Fruit fly (Drosophila melanogaster) whole organism, embryonic: ENCODE results near the gene CG7164.

Experiments used
- ATbp ChIP-seq: fragments of 200-800 bp; sonication (Bioruptor generic); optimal IDR thresholded peaks from 2 replicates; lab custom pipeline; 2017; ENCODE audit warnings: missing biosample characterization, mild to moderate bottlenecking, missing genetic modification characterization, missing genetic modification reagents
- Adf1 ChIP-seq: fragments of 200-800 bp; sonication (Bioruptor generic); IDR thresholded peaks from 2 replicates; pipeline ENCODE4 v1.3.6; 2022; ENCODE audit warnings: missing biosample characterization, missing genetic modification characterization
- Aef1 ChIP-seq: fragments of 200-800 bp; sonication (Bioruptor generic); IDR thresholded peaks from 3 replicates; pipeline ENCODE4 v1.3.6; 2022; ENCODE audit warnings: missing biosample characterization, missing genetic modification characterization
- CG10209 ChIP-seq: fragments of 200-800 bp; sonication (Bioruptor generic); optimal IDR thresholded peaks from 3 replicates; lab custom pipeline; 2017; ENCODE audit warnings: missing biosample characterization, mild to moderate bottlenecking, missing genetic modification characterization, missing genetic modification reagents
- CG11560 ChIP-seq: fragments of 200-800 bp; sonication (Bioruptor generic); IDR thresholded peaks from 3 replicates; pipeline ENCODE4 v1.3.6; 2022; ENCODE audit warnings: missing biosample characterization, missing genetic modification characterization
- CG12299 ChIP-seq: fragments of 200-800 bp; sonication (Bioruptor generic); optimal IDR thresholded peaks from 2 replicates; lab custom pipeline; 2018; ENCODE audit warnings: missing biosample characterization, mild to moderate bottlenecking, missing genetic modification characterization
- CG1233 ChIP-seq: fragments of 200-800 bp; sonication (Bioruptor generic); optimal IDR thresholded peaks from 4 replicates; lab custom pipeline; 2018; ENCODE audit warnings: missing biosample characterization, mild to moderate bottlenecking, missing genetic modification characterization
- CG13775 ChIP-seq: fragments of 200-800 bp; sonication (Bioruptor generic); optimal IDR thresholded peaks from 3 replicates; lab custom pipeline; 2017; ENCODE audit warnings: missing biosample characterization, mild to moderate bottlenecking, missing genetic modification characterization
- CG1603 ChIP-seq: fragments of 200-800 bp; sonication (Bioruptor generic); optimal IDR thresholded peaks from 2 replicates; lab custom pipeline; 2019; ENCODE audit warnings: missing biosample characterization, mild to moderate bottlenecking, missing genetic modification characterization, moderate library complexity
- CG17359 ChIP-seq: fragments of 200-800 bp; sonication (Bioruptor generic); optimal IDR thresholded peaks from 3 replicates; lab custom pipeline; 2018; ENCODE audit warnings: missing biosample characterization, mild to moderate bottlenecking, missing genetic modification characterization, moderate library complexity
- CG17361 ChIP-seq: fragments of 200-800 bp; sonication (Bioruptor generic); IDR thresholded peaks from 3 replicates; pipeline ENCODE4 v1.3.6; 2022; ENCODE audit warnings: missing biosample characterization, missing genetic modification characterization
- CG2678 ChIP-seq: fragments of 200-800 bp; sonication (Bioruptor generic); optimal IDR thresholded peaks from 3 replicates; lab custom pipeline; 2019; ENCODE audit warnings: missing biosample characterization, mild to moderate bottlenecking, missing genetic modification characterization, moderate library complexity
- CG4282 ChIP-seq: fragments of 200-800 bp; sonication (Bioruptor generic); optimal IDR thresholded peaks from 2 replicates; lab custom pipeline; 2016; ENCODE audit warnings: missing biosample characterization, missing genetic modification characterization
- Dp ChIP-seq: fragments of 200-800 bp; sonication (Bioruptor generic); optimal IDR thresholded peaks from 2 replicates; lab custom pipeline; 2018; ENCODE audit warnings: missing biosample characterization, mild to moderate bottlenecking, missing genetic modification characterization, moderate library complexity
- Gug ChIP-seq: fragments of 200-800 bp; sonication (Bioruptor generic); IDR thresholded peaks from 4 replicates; pipeline ENCODE4 v1.3.6; 2022; ENCODE audit warnings: missing biosample characterization, missing genetic modification characterization
- Lhr ChIP-seq: fragments of 200-800 bp; sonication (Bioruptor generic); optimal IDR thresholded peaks from 3 replicates; lab custom pipeline; 2017; ENCODE audit warnings: mild to moderate bottlenecking, missing biosample characterization, missing genetic modification reagents, missing genetic modification characterization
- Meics ChIP-seq: fragments of 200-800 bp; sonication (Bioruptor generic); optimal IDR thresholded peaks from 2 replicates; lab custom pipeline; 2017; ENCODE audit warnings: missing biosample characterization, mild to moderate bottlenecking, missing genetic modification characterization
- Myb ChIP-seq: fragments of 200-800 bp; sonication (Bioruptor generic); optimal IDR thresholded peaks from 2 replicates; lab custom pipeline; 2016; ENCODE audit warnings: missing biosample characterization, missing genetic modification characterization
- Oaz ChIP-seq: fragments of 200-800 bp; sonication (Bioruptor generic); IDR thresholded peaks from 2 replicates; pipeline ENCODE4 v1.3.6; 2022; ENCODE audit warnings: missing biosample characterization, missing genetic modification characterization
- Sox102F ChIP-seq: fragments of 200-800 bp; sonication (Bioruptor generic); optimal IDR thresholded peaks from 2 replicates; lab custom pipeline; 2018; ENCODE audit warnings: missing biosample characterization, mild to moderate bottlenecking, missing genetic modification characterization, moderate library complexity
- Taf1 ChIP-seq: fragments of 200-800 bp; sonication (Bioruptor generic); IDR thresholded peaks from 2 replicates; pipeline ENCODE4 v1.3.6; 2022; ENCODE audit warnings: missing biosample characterization, missing genetic modification characterization
- abd-A ChIP-seq: fragments of 200-800 bp; sonication (Bioruptor generic); optimal IDR thresholded peaks from 3 replicates; lab custom pipeline; 2019; ENCODE audit warnings: missing biosample characterization, mild to moderate bottlenecking, missing genetic modification characterization, moderate library complexity
- ac ChIP-seq: fragments of 200-800 bp; sonication (Bioruptor generic); optimal IDR thresholded peaks from 3 replicates; lab custom pipeline; 2017; ENCODE audit warnings: missing biosample characterization, mild to moderate bottlenecking, missing genetic modification characterization
- al ChIP-seq: fragments of 200-800 bp; sonication (Bioruptor generic); IDR thresholded peaks from 2 replicates; pipeline ENCODE4 v1.3.6; 2022; ENCODE audit warnings: missing biosample characterization, missing genetic modification characterization
- ase ChIP-seq: fragments of 200-800 bp; sonication (Bioruptor generic); IDR thresholded peaks from 3 replicates; pipeline ENCODE4 v1.3.6; 2022; ENCODE audit warnings: missing biosample characterization, missing genetic modification characterization
- ash1 ChIP-seq: fragments of 200-800 bp; sonication (Bioruptor generic); optimal IDR thresholded peaks from 2 replicates; lab custom pipeline; 2018; ENCODE audit warnings: missing biosample characterization, mild to moderate bottlenecking, missing genetic modification characterization
- bab2 ChIP-seq: fragments of 200-800 bp; sonication (Bioruptor generic); optimal IDR thresholded peaks from 2 replicates; lab custom pipeline; 2016; ENCODE audit warnings: missing biosample characterization, missing genetic modification characterization
- crol ChIP-seq: fragments of 200-800 bp; sonication (Bioruptor generic); IDR thresholded peaks from 2 replicates; pipeline ENCODE4 v1.3.6; 2022; ENCODE audit warnings: missing biosample characterization, missing genetic modification characterization
- crp ChIP-seq, 2 experiments: fragments of 200-800 bp; sonication (Bioruptor generic); optimal IDR thresholded peaks; 2 replicates in 1 of 2; 3 replicates in 1 of 2; lab custom pipeline; 2017; ENCODE audit warnings: missing biosample characterization in 2 of 2, missing genetic modification characterization in 2 of 2, mild to moderate bottlenecking in 1 of 2, moderate library complexity in 1 of 2
- da ChIP-seq: fragments of 200-800 bp; sonication (Bioruptor generic); optimal IDR thresholded peaks from 2 replicates; lab custom pipeline; 2016; ENCODE audit warnings: missing biosample characterization, missing genetic modification characterization
- dmrt99B ChIP-seq: fragments of 200-800 bp; sonication (Bioruptor generic); optimal IDR thresholded peaks from 2 replicates; lab custom pipeline; 2018; ENCODE audit warnings: missing biosample characterization, mild to moderate bottlenecking, missing genetic modification characterization, moderate library complexity
- en ChIP-seq: fragments of 200-800 bp; sonication (Bioruptor generic); optimal IDR thresholded peaks from 2 replicates; lab custom pipeline; 2016; ENCODE audit warnings: missing biosample characterization, missing genetic modification characterization
- eve ChIP-seq, 2 experiments: fragments of >200 bp; optimal IDR thresholded peaks; 2 replicates each; lab custom pipeline; 2017; ENCODE audit warnings: missing biosample characterization in 2 of 2, missing genetic modification characterization in 2 of 2
- exex ChIP-seq: fragments of 200-800 bp; sonication (Bioruptor generic); optimal IDR thresholded peaks from 4 replicates; lab custom pipeline; 2018; ENCODE audit warnings: missing biosample characterization, mild to moderate bottlenecking, missing genetic modification characterization, moderate library complexity
- fd3F ChIP-seq: fragments of 200-800 bp; sonication (Bioruptor generic); optimal IDR thresholded peaks from 2 replicates; lab custom pipeline; 2018; ENCODE audit warnings: missing biosample characterization, mild to moderate bottlenecking, missing genetic modification characterization, moderate library complexity
- gcm2 ChIP-seq: fragments of 200-800 bp; sonication (Bioruptor generic); optimal IDR thresholded peaks from 2 replicates; lab custom pipeline; 2016; ENCODE audit warnings: missing biosample characterization, missing genetic modification characterization
- lilli ChIP-seq: fragments of 200-800 bp; sonication (Bioruptor generic); optimal IDR thresholded peaks from 3 replicates; lab custom pipeline; 2016; ENCODE audit warnings: missing biosample characterization, missing genetic modification characterization
- mam ChIP-seq: fragments of 200-800 bp; sonication (Bioruptor generic); optimal IDR thresholded peaks from 3 replicates; lab custom pipeline; 2016; ENCODE audit warnings: missing biosample characterization, missing genetic modification characterization
- odd ChIP-seq: fragments of 200-800 bp; sonication (Bioruptor generic); optimal IDR thresholded peaks from 2 replicates; lab custom pipeline; 2017; ENCODE audit warnings: missing biosample characterization, mild to moderate bottlenecking, missing genetic modification characterization
- pros ChIP-seq: fragments of 200-800 bp; sonication (Bioruptor generic); optimal IDR thresholded peaks from 3 replicates; lab custom pipeline; 2019; ENCODE audit warnings: missing biosample characterization, mild to moderate bottlenecking, missing genetic modification characterization, moderate library complexity
- row ChIP-seq: fragments of 200-800 bp; sonication (Bioruptor generic); IDR thresholded peaks from 3 replicates; pipeline ENCODE4 v1.3.6; 2022; ENCODE audit warnings: missing biosample characterization, missing genetic modification characterization
- sens ChIP-seq: fragments of 200-800 bp; sonication (Bioruptor generic); peaks from one replicate; lab custom pipeline; 2016; ENCODE audit warnings: missing biosample characterization, missing genetic modification characterization
- sens-2 ChIP-seq: fragments of 200-800 bp; sonication (Bioruptor generic); IDR thresholded peaks from 2 replicates; pipeline ENCODE4 v1.3.6; 2022; ENCODE audit warnings: missing biosample characterization, missing genetic modification characterization
- sisA ChIP-seq: fragments of 200-800 bp; sonication (Bioruptor generic); IDR thresholded peaks from 2 replicates; pipeline ENCODE4 v1.3.6; 2022; ENCODE audit warnings: missing biosample characterization, missing genetic modification characterization
- slbo ChIP-seq: fragments of 200-800 bp; sonication (Bioruptor generic); IDR thresholded peaks from 2 replicates; pipeline ENCODE4 v1.3.6; 2022; ENCODE audit warnings: missing biosample characterization, missing genetic modification characterization
- sna ChIP-seq: fragments of 200-800 bp; sonication (Bioruptor generic); IDR thresholded peaks from 2 replicates; pipeline ENCODE4 v1.3.6; 2022; ENCODE audit warnings: missing biosample characterization, missing genetic modification characterization; ENCODE audit not compliant: partially characterized antibody
- tup ChIP-seq: fragments of 200-800 bp; sonication (Bioruptor generic); optimal IDR thresholded peaks from 2 replicates; lab custom pipeline; 2016; ENCODE audit warnings: missing biosample characterization, mild to moderate bottlenecking, missing genetic modification characterization, moderate library complexity

CG7164 gene

DNA sequence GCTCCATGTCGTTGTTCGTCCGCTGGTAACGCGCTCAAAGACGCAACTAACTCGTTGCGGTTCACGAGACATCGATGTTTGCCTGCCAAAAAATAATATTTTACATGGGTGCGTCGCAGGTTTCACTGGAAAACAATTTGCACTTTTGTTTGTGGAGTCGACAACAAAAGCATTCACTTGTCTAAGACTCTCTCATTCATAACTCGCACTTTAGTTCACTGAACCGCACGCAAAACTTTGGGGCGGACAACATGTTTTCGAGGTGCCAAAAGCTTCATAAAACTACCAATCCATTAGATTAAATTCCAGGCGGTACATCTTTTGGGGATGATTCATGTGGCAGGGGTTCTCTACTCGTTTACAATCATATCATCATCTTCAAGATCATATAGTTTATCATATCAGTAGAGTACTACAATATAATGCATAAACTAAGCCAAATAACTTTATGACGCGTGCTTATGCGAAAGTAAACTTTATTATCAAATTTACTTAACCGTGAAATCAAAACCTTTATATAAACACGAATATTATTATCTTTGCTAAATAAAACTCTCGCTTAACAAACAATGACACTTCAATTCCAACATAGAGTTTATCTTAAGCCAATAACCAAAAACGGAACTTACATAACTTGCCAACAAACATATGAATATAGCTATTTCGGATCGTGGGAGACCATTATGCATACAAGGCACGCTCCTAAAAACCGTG lies 3.1 kb upstream of the CG7164 start, which contains the start of gene CG7179 (continued):
- TF ChIP-seq CG2678 (peak; percentile 72), ATbp (GFP tag; lab: Kevin White, UChicago) (peak; percentile 38), pros (no peak), sisA (GFP tag; lab: Robert Waterston, UW) (no peak), lilli (GFP tag; lab: Kevin White, UChicago) (no peak), exex (peak; percentile 28), row (GFP tag; lab: Robert Waterston, UW) (no peak), gcm2 (GFP tag; lab: Kevin White, UChicago) (no peak), crp (GFP tag; optimal IDR thresholded peaks at IDR 0.05; lab: Kevin White, UChicago) (no peak), en (GFP tag; lab: Kevin White, UChicago) (no peak), CG17359 (no peak), abd-A (no peak), CG10209 (GFP tag; lab: Kevin White, UChicago) (no peak), Gug (no peak), crol (GFP tag; lab: Robert Waterston, UW) (no peak), Taf1 (GFP tag; lab: Robert Waterston, UW) (no peak), dmrt99B (tag; lab: Kevin White, UChicago) (peak; percentile 32), sens-2 (GFP tag; lab: Robert Waterston, UW) (no peak), mam (GFP tag; lab: Kevin White, UChicago) (no peak), Meics (GFP tag; lab: Kevin White, UChicago) (peak; percentile 51), ase (GFP tag; lab: Robert Waterston, UW) (no peak), CG11560 (tag; lab: Robert Waterston, UW) (no peak)

DNA sequence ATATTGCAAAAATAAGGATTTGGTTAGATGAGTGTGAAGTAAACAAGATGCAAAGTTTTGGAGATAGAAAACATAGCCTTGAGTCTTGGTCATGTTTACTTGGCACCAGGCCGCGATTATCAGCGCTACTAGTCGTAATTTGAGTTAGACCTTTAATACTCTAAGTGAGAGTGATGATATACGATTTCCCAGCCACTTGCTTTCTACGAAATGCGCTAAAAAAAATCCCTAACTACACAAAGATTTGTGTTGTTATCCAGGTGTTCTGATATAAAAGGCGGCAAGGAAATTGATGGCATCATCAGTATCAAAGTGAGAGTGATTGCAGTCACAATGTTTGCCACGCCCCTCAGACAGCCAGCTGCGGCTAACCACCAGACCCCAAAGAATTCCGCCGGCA lies 1.5 kb upstream of the CG7164 start, which contains the start of gene Uro:
Gene Uro, plus strand, starts transcription at position 301 of the 400 bp plus-strand sequence.
- TF ChIP-seq ac (no peak), CG12299 (tag; lab: Kevin White, UChicago) (no peak), Adf1 (GFP tag; lab: Robert Waterston, UW) (no peak), Sox102F (GFP tag; lab: Kevin White, UChicago) (no peak), sens (peak; percentile 18)

dm6 chr2L:7782788-7783401 lies 1.6 kb downstream of the CG7164 start, which contains the start of gene Brd7-9:
TSS of gene Brd7-9 (plus strand) at chr2L:7782865.
- TF ChIP-seq CG17361 (GFP tag; lab: Robert Waterston, UW) (peak; percentile 69; the same call in 2 of the 3 replicates), tup (GFP tag; lab: Kevin White, UChicago) (peak; percentile 28), odd (peak; percentile 63), CG4282 (GFP tag; lab: Kevin White, UChicago) (no peak), al (GFP tag; lab: Robert Waterston, UW) (peak; percentile 59; the same call in 1 of the 2 replicates), fd3F (GFP tag; lab: Kevin White, UChicago) (peak; percentile 0), Myb (GFP tag; lab: Kevin White, UChicago) (no peak), Aef1 (GFP tag; lab: Robert Waterston, UW) (peak; percentile 60), CG1603 (tag; lab: Kevin White, UChicago) (peak; percentile 79), slbo (GFP tag; lab: Robert Waterston, UW) (peak; percentile 82), sna (GFP tag; lab: Robert Waterston, UW) (peak; percentile 43), en (GFP tag; lab: Kevin White, UChicago) (peak; percentile 44), da (GFP tag; lab: Kevin White, UChicago) (no peak), eve (GFP tag; optimal IDR thresholded peaks at IDR 0.05; lab: Kevin White, UChicago) (no peak), Oaz (GFP tag; lab: Robert Waterston, UW) (peak; percentile 62; the same call in 1 of the 2 replicates), ash1 (GFP tag; lab: Kevin White, UChicago) (peak; percentile 10), bab2 (GFP tag; lab: Kevin White, UChicago) (peak; percentile 70), CG1233 (GFP tag; lab: Kevin White, UChicago) (peak; percentile 69), Dp (GFP tag; lab: Kevin White, UChicago) (peak; percentile 70), Lhr (GFP tag; lab: Kevin White, UChicago) (no peak), CG13775 (GFP tag; lab: Kevin White, UChicago) (peak; percentile 70)
